Fruit fly (Drosophila melanogaster) whole organism, prepupa: ENCODE measurements around the gene hale.
A peak's percentile ranks its signal among the peaks of the same experiment; 100 is the strongest.

Source experiments
- Blimp-1 ChIP-seq: fragments of 200-800 bp; sonication (Bioruptor generic); optimal IDR thresholded peaks from 3 replicates; lab custom pipeline; 2017; ENCODE audit warnings: missing biosample characterization, missing genetic modification characterization, mild to moderate bottlenecking, moderate library complexity, missing genetic modification reagents
- CG10631 ChIP-seq: fragments of 200-800 bp; sonication (Bioruptor generic); optimal IDR thresholded peaks from 2 replicates; lab custom pipeline; 2016; ENCODE audit warnings: missing biosample characterization, missing genetic modification characterization
- CG11294 ChIP-seq: fragments of 200-800 bp; sonication (Bioruptor generic); IDR thresholded peaks from 2 replicates; pipeline ENCODE4 v1.3.6; 2022; ENCODE audit warnings: missing biosample characterization, missing genetic modification characterization
- CG11762 ChIP-seq: fragments of 200-800 bp; sonication (Bioruptor generic); optimal IDR thresholded peaks from 3 replicates; lab custom pipeline; 2016; ENCODE audit warnings: missing biosample characterization, missing genetic modification characterization; ENCODE audit not compliant: insufficient read depth
- CG11902 ChIP-seq: fragments of 200-800 bp; sonication (Bioruptor generic); optimal IDR thresholded peaks from 3 replicates; lab custom pipeline; 2016; ENCODE audit warnings: missing biosample characterization, missing genetic modification characterization
- CG15336 ChIP-seq: fragments of 200-800 bp; sonication (Bioruptor generic); IDR thresholded peaks from 2 replicates; pipeline ENCODE4 v1.3.6; 2022; ENCODE audit warnings: missing biosample characterization, missing genetic modification characterization
- CG3032 ChIP-seq: fragments of 200-800 bp; optimal IDR thresholded peaks from 2 replicates; lab custom pipeline; 2019; ENCODE audit warnings: missing biosample characterization, mild to moderate bottlenecking, missing genetic modification characterization, moderate library complexity
- CG32006 ChIP-seq: fragments of 200-800 bp; sonication (Bioruptor generic); optimal IDR thresholded peaks from 3 replicates; lab custom pipeline; 2017; ENCODE audit warnings: missing biosample characterization, mild to moderate bottlenecking, missing genetic modification characterization
- CG34406 ChIP-seq: fragments of 200-800 bp; sonication (Bioruptor generic); optimal IDR thresholded peaks from 3 replicates; lab custom pipeline; 2016; ENCODE audit warnings: missing biosample characterization, missing genetic modification characterization
- CG3919 ChIP-seq: fragments of 200-800 bp; sonication (Bioruptor generic); optimal IDR thresholded peaks from 3 replicates; lab custom pipeline; 2016; ENCODE audit warnings: missing biosample characterization, missing genetic modification characterization
- CG4318 ChIP-seq: fragments of 200-800 bp; sonication (Bioruptor generic); optimal IDR thresholded peaks from 3 replicates; lab custom pipeline; 2017; ENCODE audit warnings: missing biosample characterization, mild to moderate bottlenecking, missing genetic modification characterization
- CG6163 ChIP-seq: fragments of 200-800 bp; sonication (Bioruptor generic); IDR thresholded peaks from 3 replicates; pipeline ENCODE4 v1.3.6; 2022; ENCODE audit warnings: missing biosample characterization, missing genetic modification characterization
- CG6792 ChIP-seq: fragments of 200-800 bp; sonication (Bioruptor generic); optimal IDR thresholded peaks from 3 replicates; lab custom pipeline; 2016; ENCODE audit warnings: missing biosample characterization, missing genetic modification characterization
- CG6854 ChIP-seq: fragments of 200-800 bp; sonication (Bioruptor generic); optimal IDR thresholded peaks from 2 replicates; lab custom pipeline; 2017; ENCODE audit warnings: missing biosample characterization, mild to moderate bottlenecking, missing genetic modification characterization
- CG7368 ChIP-seq: fragments of 200-800 bp; sonication (Bioruptor generic); optimal IDR thresholded peaks from 3 replicates; lab custom pipeline; 2016; ENCODE audit warnings: missing biosample characterization, missing genetic modification characterization
- CG8119 ChIP-seq: fragments of 200-800 bp; sonication (Bioruptor generic); IDR thresholded peaks from 3 replicates; pipeline ENCODE4 v1.3.6; 2022; ENCODE audit warnings: missing biosample characterization, missing genetic modification characterization
- CG8632 ChIP-seq: fragments of 200-800 bp; sonication (Bioruptor generic); optimal IDR thresholded peaks from 3 replicates; lab custom pipeline; 2016; ENCODE audit warnings: missing biosample characterization, missing genetic modification characterization
- CG9139 ChIP-seq: fragments of 200-800 bp; sonication (Bioruptor generic); optimal IDR thresholded peaks from 3 replicates; lab custom pipeline; 2017; ENCODE audit warnings: missing biosample characterization, mild to moderate bottlenecking, missing genetic modification characterization
- Eip78C ChIP-seq: fragments of 200-800 bp; sonication (Bioruptor generic); peaks from one replicate; lab custom pipeline; 2016; ENCODE audit warnings: missing biosample characterization, missing genetic modification characterization
- Ets21C ChIP-seq: fragments of 200-800 bp; sonication (Bioruptor generic); optimal IDR thresholded peaks from 3 replicates; lab custom pipeline; 2016; ENCODE audit warnings: missing biosample characterization, missing genetic modification characterization
- Ets96B ChIP-seq: fragments of 200-800 bp; optimal IDR thresholded peaks from 2 replicates; lab custom pipeline; 2019; ENCODE audit warnings: missing biosample characterization, mild to moderate bottlenecking, missing genetic modification characterization, moderate library complexity
- Hr38 ChIP-seq: sonication (Bioruptor generic); optimal IDR thresholded peaks from 2 replicates; lab custom pipeline; 2016; ENCODE audit warnings: missing biosample characterization, missing genetic modification characterization
- Hr39 ChIP-seq: fragments of 200-800 bp; sonication (Bioruptor generic); optimal IDR thresholded peaks from 2 replicates; lab custom pipeline; 2016; ENCODE audit warnings: missing biosample characterization, missing genetic modification characterization
- Lpt ChIP-seq: fragments of 200-800 bp; sonication (Bioruptor generic); optimal IDR thresholded peaks from 3 replicates; lab custom pipeline; 2016; ENCODE audit warnings: missing biosample characterization, missing genetic modification characterization
- Met ChIP-seq: fragments of 200-800 bp; sonication (Bioruptor generic); optimal IDR thresholded peaks from 3 replicates; lab custom pipeline; 2016; ENCODE audit warnings: missing biosample characterization, missing genetic modification characterization
- acj6 ChIP-seq: fragments of 200-800 bp; sonication (Bioruptor generic); optimal IDR thresholded peaks from 3 replicates; lab custom pipeline; 2016; ENCODE audit warnings: missing biosample characterization, missing genetic modification characterization
- cyc ChIP-seq: fragments of 200-800 bp; sonication (Bioruptor generic); optimal IDR thresholded peaks from 3 replicates; lab custom pipeline; 2016; ENCODE audit warnings: missing biosample characterization, missing genetic modification characterization
- dac ChIP-seq: fragments of 200-800 bp; sonication (Bioruptor generic); optimal IDR thresholded peaks from 2 replicates; lab custom pipeline; 2017; ENCODE audit warnings: missing biosample characterization, mild to moderate bottlenecking, missing genetic modification characterization
- dsx ChIP-seq: fragments of 200-800 bp; optimal IDR thresholded peaks from 3 replicates; lab custom pipeline; 2019; ENCODE audit warnings: missing biosample characterization, mild to moderate bottlenecking, missing genetic modification characterization, moderate library complexity; ENCODE audit not compliant: poor library complexity, severe bottlenecking
- eg ChIP-seq: fragments of 200-800 bp; sonication (Bioruptor generic); IDR thresholded peaks from 3 replicates; pipeline ENCODE4 v1.3.6; 2022; ENCODE audit warnings: missing biosample characterization, missing genetic modification characterization
- esn ChIP-seq: fragments of 200-800 bp; sonication (Bioruptor generic); optimal IDR thresholded peaks from 2 replicates; lab custom pipeline; 2016; ENCODE audit warnings: missing biosample characterization, mild to moderate bottlenecking, missing genetic modification characterization, moderate library complexity
- fd59A ChIP-seq: fragments of 200-800 bp; sonication (Bioruptor generic); optimal IDR thresholded peaks from 2 replicates; lab custom pipeline; 2017; ENCODE audit warnings: missing biosample characterization, mild to moderate bottlenecking, missing genetic modification characterization, missing genetic modification reagents
- fd85E ChIP-seq: fragments of 200-800 bp; sonication (Bioruptor generic); optimal IDR thresholded peaks from 3 replicates; lab custom pipeline; 2016; ENCODE audit warnings: missing biosample characterization, missing genetic modification characterization
- fkh ChIP-seq: fragments of 200-800 bp; sonication (Bioruptor generic); optimal IDR thresholded peaks from 3 replicates; lab custom pipeline; 2017; ENCODE audit warnings: missing biosample characterization, mild to moderate bottlenecking, missing genetic modification characterization, moderate library complexity
- net ChIP-seq: fragments of 200-800 bp; sonication (Bioruptor generic); optimal IDR thresholded peaks from 3 replicates; lab custom pipeline; 2016; ENCODE audit warnings: missing biosample characterization, missing genetic modification characterization
- spab ChIP-seq: fragments of 200-800 bp; sonication (Bioruptor generic); optimal IDR thresholded peaks from 2 replicates; lab custom pipeline; 2017; ENCODE audit warnings: missing biosample characterization, mild to moderate bottlenecking, missing genetic modification characterization, missing genetic modification reagents
- topi ChIP-seq: fragments of 200-800 bp; sonication (Bioruptor generic); optimal IDR thresholded peaks from 3 replicates; lab custom pipeline; 2016; ENCODE audit warnings: missing biosample characterization, missing genetic modification characterization
- vri ChIP-seq: fragments of 200-800 bp; sonication (Bioruptor generic); optimal IDR thresholded peaks from 3 replicates; lab custom pipeline; 2016; ENCODE audit warnings: missing biosample characterization, mild to moderate bottlenecking, missing genetic modification characterization

hale gene

DNA sequence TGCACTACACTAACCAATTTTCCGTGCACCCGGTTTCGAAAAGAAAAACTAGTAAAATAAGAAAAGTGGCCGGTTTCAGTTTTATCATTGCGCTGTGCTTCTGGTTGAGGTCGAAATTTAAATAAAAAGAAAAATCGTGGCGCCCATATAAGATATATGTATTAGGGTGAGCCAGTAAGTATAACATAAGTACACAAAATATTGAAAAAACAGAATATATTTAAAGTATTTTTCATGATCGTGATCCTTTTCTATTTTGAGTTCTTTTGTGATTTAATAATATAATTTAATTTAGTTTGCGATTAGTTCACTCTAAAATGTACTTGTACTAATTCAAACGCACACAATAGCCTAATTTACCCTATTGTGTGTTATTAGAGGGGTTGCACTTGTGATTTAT, 3.2 kb upstream of the hale start, which contains the start of gene Csas:
Csas (minus strand) TSS at position 101 of the 400 bp plus-strand sequence.
- TF ChIP-seq eg (GFP tag; lab: Robert Waterston, UW) (no peak), CG15336 (GFP tag; lab: Robert Waterston, UW) (peak; percentile 29; the same call in 1 of the 2 replicates), fd59A (no peak)

DNA sequence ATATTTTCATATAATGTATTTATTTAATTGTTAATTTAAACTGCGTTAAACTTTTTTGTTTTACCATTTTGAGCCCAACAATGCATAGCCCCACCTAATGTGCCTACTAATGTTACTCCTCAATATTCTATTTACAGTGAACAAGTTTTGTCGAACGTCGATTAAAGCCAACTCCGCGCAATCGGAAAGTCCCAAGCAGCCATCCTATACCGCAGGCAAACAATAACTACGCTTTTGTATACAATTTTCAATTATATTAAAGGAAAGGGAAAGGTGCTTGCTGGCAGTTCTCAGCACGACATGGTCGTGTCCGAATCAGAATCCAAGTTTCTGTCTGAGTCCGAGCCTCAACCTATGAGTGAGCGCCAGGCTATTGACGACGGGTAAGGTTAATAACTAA, 4.3 kb downstream of the hale start, which contains the start of gene CG17732:
CG17732 (plus strand) TSS at position 301 of the 400 bp plus-strand sequence.
- no peak for TF ChIP-seq dac
- TF ChIP-seq CG34406 (GFP tag; lab: Kevin White, UChicago): no peak
- no peak for TF ChIP-seq CG8632 (GFP tag; lab: Kevin White, UChicago)
- no peak for TF ChIP-seq CG4318 (GFP tag; lab: Kevin White, UChicago)
- no peak for TF ChIP-seq cyc (GFP tag; lab: Kevin White, UChicago)
- TF ChIP-seq Hr39 (GFP tag; lab: Kevin White, UChicago): no peak
- TF ChIP-seq CG11902 (GFP tag; lab: Kevin White, UChicago): no peak
- TF ChIP-seq CG32006 (GFP tag; lab: Kevin White, UChicago): no peak
- no peak for TF ChIP-seq CG9139
- TF ChIP-seq CG7368: no peak
- TF ChIP-seq CG10631 (GFP tag; lab: Kevin White, UChicago): no peak
- TF ChIP-seq net (GFP tag; lab: Kevin White, UChicago): no peak
- TF ChIP-seq Blimp-1 (GFP tag; lab: Kevin White, UChicago): no peak
- TF ChIP-seq CG11762: no peak
- no peak for TF ChIP-seq CG11294 (GFP tag; lab: Robert Waterston, UW)
- TF ChIP-seq Met: no peak
- TF ChIP-seq esn: no peak
- TF ChIP-seq CG8119: no peak
- no peak for TF ChIP-seq dsx (GFP tag; lab: Kevin White, UChicago)
- TF ChIP-seq fd85E (GFP tag; lab: Kevin White, UChicago): no peak
- TF ChIP-seq, all 60 proteins: peak for 0

DNA sequence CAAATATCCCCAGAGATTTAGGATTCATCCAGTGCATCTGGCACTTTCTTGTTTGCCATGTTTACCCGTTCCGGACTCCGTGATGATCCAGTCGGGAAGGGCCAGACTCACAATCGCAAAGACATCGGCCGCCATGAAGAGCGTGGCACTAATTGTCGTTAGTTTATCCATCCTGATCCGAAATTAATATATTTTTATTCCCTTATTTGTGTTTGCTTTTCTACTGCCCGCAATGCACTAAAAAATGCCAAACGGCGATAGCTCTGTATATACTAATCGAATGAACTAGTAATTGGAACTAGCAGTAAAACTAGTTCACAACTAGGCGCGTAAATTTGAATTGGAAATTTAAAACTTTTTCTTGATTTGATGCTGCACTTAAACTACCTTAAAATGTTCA, 6.1 kb downstream of the hale start, which contains the start of gene CG14182:
CG14182 (minus strand) TSS at position 221 of the 400 bp plus-strand sequence.
- TF ChIP-seq Hr38: no peak
- TF ChIP-seq fkh (GFP tag; lab: Kevin White, UChicago): peak; percentile 91
- TF ChIP-seq Ets21C: no peak
- no peak for TF ChIP-seq CG32006 (GFP tag; lab: Kevin White, UChicago)
- no peak for TF ChIP-seq Eip78C (GFP tag; lab: Kevin White, UChicago)
- no peak for TF ChIP-seq CG34406 (GFP tag; lab: Kevin White, UChicago)

DNA sequence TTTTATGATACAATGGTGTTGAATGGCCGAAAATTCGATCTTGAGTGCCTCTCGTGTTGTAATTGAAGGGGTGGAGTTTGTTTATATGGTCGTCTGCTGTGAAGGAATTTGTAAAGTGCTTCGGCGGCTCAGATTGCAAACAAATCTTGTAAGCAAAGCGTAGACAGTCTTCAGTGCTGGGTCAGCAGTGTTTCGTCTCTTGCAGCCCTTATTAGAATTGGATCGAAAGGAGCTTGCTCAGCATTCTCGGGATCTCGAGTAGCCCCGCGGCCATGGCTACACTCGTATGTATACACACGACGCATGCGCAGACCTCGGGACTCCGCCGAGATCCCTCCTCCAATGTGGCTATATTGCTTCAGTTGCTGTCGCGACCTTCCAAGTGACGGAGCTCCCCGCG, 7.6 kb downstream of the hale start:
- TF ChIP-seq CG6854 (GFP tag; lab: Kevin White, UChicago) (no peak), spab (no peak), acj6 (GFP tag; lab: Kevin White, UChicago) (no peak), Eip78C (GFP tag; lab: Kevin White, UChicago) (no peak), Ets96B (tag; lab: Kevin White, UChicago) (no peak), vri (GFP tag; lab: Kevin White, UChicago) (no peak), dac (no peak), Ets21C (no peak), topi (GFP tag; lab: Kevin White, UChicago) (no peak), Lpt (GFP tag; lab: Kevin White, UChicago) (no peak), CG11902 (GFP tag; lab: Kevin White, UChicago) (no peak), CG3919 (GFP tag; lab: Kevin White, UChicago) (no peak), Blimp-1 (GFP tag; lab: Kevin White, UChicago) (no peak), CG8632 (GFP tag; lab: Kevin White, UChicago) (no peak), CG3032 (tag; lab: Kevin White, UChicago) (no peak), CG6163 (GFP tag; lab: Robert Waterston, UW) (no peak), CG6792 (GFP tag; lab: Kevin White, UChicago) (no peak)
